Worm (Caenorhabditis elegans) whole organism, young adult: ENCODE data around the gene Y44A6C.1.

Experiments used
- B0019.2 ChIP-seq: fragments of 200-800 bp; sonication (Bioruptor generic); conservative IDR thresholded peaks from 2 replicates; pipeline ENCODE4 v1.3.6; 2022; ENCODE audit warnings: missing genetic modification reagents, missing genetic modification characterization, missing compliant biosample characterization
- B0261.1 ChIP-seq: sonication (generic microtip); optimal IDR thresholded peaks from 2 replicates; lab custom pipeline; 2016; ENCODE audit warnings: mild to moderate bottlenecking, missing genetic modification characterization, moderate library complexity, missing compliant biosample characterization
- C17E4.6 ChIP-seq: fragments of 200-800 bp; sonication (Bioruptor generic); IDR thresholded peaks from 2 replicates; pipeline ENCODE4 v1.3.6; 2022; ENCODE audit warnings: missing genetic modification reagents, missing genetic modification characterization, missing compliant biosample characterization
- F33H1.4 ChIP-seq: fragments of 200-800 bp; sonication (Bioruptor generic); IDR thresholded peaks from 2 replicates; pipeline ENCODE4 v1.3.6; 2022; ENCODE audit warnings: missing genetic modification reagents, missing genetic modification characterization, missing compliant biosample characterization
- F39B2.1 ChIP-seq: fragments of 200-800 bp; sonication (Bioruptor generic); IDR thresholded peaks from 2 replicates; pipeline ENCODE4 v1.3.6; 2022; ENCODE audit warnings: missing genetic modification reagents, missing genetic modification characterization, missing compliant biosample characterization
- F57A8.1 ChIP-seq: fragments of 200-800 bp; sonication (Bioruptor generic); optimal IDR thresholded peaks from 2 replicates; lab custom pipeline; 2018; ENCODE audit warnings: mild to moderate bottlenecking, missing genetic modification characterization, moderate library complexity, missing compliant biosample characterization
- cebp-1 ChIP-seq, 2 experiments: fragments of 200-800 bp in 1 of 2; sonication (Bioruptor generic) in 1 of 2; sonication (generic microtip) in 1 of 2; IDR thresholded peaks in 1 of 2; optimal IDR thresholded peaks in 1 of 2; 2 replicates each; pipeline versions ENCODE4 v1.3.6 to Lab custom; 2017 to 2022; ENCODE audit warnings: missing compliant biosample characterization in 2 of 2, missing genetic modification characterization in 2 of 2, mild to moderate bottlenecking in 1 of 2, missing genetic modification reagents in 1 of 2, moderate library complexity in 1 of 2
- cebp-2 ChIP-seq: fragments of 200-800 bp; sonication (Bioruptor generic); IDR thresholded peaks from 2 replicates; pipeline ENCODE4 v1.3.6; 2022; ENCODE audit warnings: missing genetic modification characterization, missing compliant biosample characterization
- ceh-91 ChIP-seq: fragments of 200-800 bp; sonication (Bioruptor generic); IDR thresholded peaks from 2 replicates; pipeline ENCODE4 v1.3.6; 2022; ENCODE audit warnings: missing genetic modification reagents, missing genetic modification characterization, missing compliant biosample characterization
- fkh-3 ChIP-seq: sonication (generic microtip); optimal IDR thresholded peaks from 2 replicates; lab custom pipeline; 2016; ENCODE audit warnings: mild to moderate bottlenecking, missing genetic modification characterization, missing compliant biosample characterization
- gei-17 ChIP-seq: fragments of 200-800 bp; sonication (Bioruptor generic); optimal IDR thresholded peaks from 2 replicates; lab custom pipeline; 2018; ENCODE audit warnings: mild to moderate bottlenecking, missing genetic modification characterization, missing compliant biosample characterization
- hlh-26 ChIP-seq: fragments of 200-800 bp; sonication (Bioruptor generic); conservative IDR thresholded peaks from 2 replicates; pipeline ENCODE4 v1.3.6; 2022; ENCODE audit warnings: missing genetic modification reagents, missing genetic modification characterization, missing compliant biosample characterization
- hrde-1 ChIP-seq: sonication (generic microtip); optimal IDR thresholded peaks from 2 replicates; lab custom pipeline; 2016; ENCODE audit warnings: missing genetic modification characterization, mild to moderate bottlenecking, missing compliant biosample characterization, moderate library complexity, missing genotype, missing genetic modification reagents, borderline replicate concordance
- lag-1 ChIP-seq: fragments of 200-800 bp; sonication (Bioruptor generic); IDR thresholded peaks from 2 replicates; pipeline ENCODE4 v1.3.6; 2022; ENCODE audit warnings: missing genetic modification reagents, missing genetic modification characterization, missing compliant biosample characterization
- lin-26 ChIP-seq: fragments of 200-800 bp; sonication (Bioruptor generic); IDR thresholded peaks from 2 replicates; pipeline ENCODE4 v1.3.6; 2022; ENCODE audit warnings: missing genetic modification reagents, missing genetic modification characterization, missing compliant biosample characterization
- lin-40 ChIP-seq: sonication (generic microtip); optimal IDR thresholded peaks from 2 replicates; lab custom pipeline; 2016; ENCODE audit warnings: missing genetic modification characterization, mild to moderate bottlenecking, missing compliant biosample characterization, missing genotype, missing genetic modification reagents
- madf-6 ChIP-seq: fragments of 200-800 bp; sonication (Bioruptor generic); IDR thresholded peaks from 2 replicates; pipeline ENCODE4 v1.3.6; 2022; ENCODE audit warnings: missing genetic modification reagents, missing genetic modification characterization, missing compliant biosample characterization
- mxl-1 ChIP-seq: sonication (generic microtip); optimal IDR thresholded peaks from 2 replicates; lab custom pipeline; 2016; ENCODE audit warnings: missing genetic modification characterization, missing compliant biosample characterization
- nfya-1 ChIP-seq: sonication (generic microtip); optimal IDR thresholded peaks from 2 replicates; lab custom pipeline; 2017; ENCODE audit warnings: antibody characterized with exemption, missing compliant biosample characterization, missing genetic modification characterization, borderline replicate concordance; ENCODE audit not compliant: insufficient read depth
- nhr-80 ChIP-seq: sonication (generic microtip); optimal IDR thresholded peaks from 2 replicates; lab custom pipeline; 2016; ENCODE audit warnings: missing genetic modification characterization, missing compliant biosample characterization
- pha-4 ChIP-seq: fragments of 150-350 bp; sonication (generic microtip); optimal IDR thresholded peaks from 2 replicates; lab custom pipeline; 2014; ENCODE audit warnings: missing biosample characterization, missing genetic modification reagents, missing genetic modification characterization
- rpc-1 ChIP-seq, 2 experiments: fragments of 150-350 bp in 1 of 2; sonication (generic microtip) in 1 of 2; optimal IDR thresholded peaks; 2 replicates each; lab custom pipeline; 2014 to 2018; ENCODE audit warnings: missing biosample characterization in 1 of 2, missing genetic modification characterization in 1 of 2, missing genetic modification reagents in 1 of 2, missing genotype in 1 of 2
- snpc-1.3 ChIP-seq: sonication (generic microtip); optimal IDR thresholded peaks from 2 replicates; lab custom pipeline; 2017; ENCODE audit warnings: missing genetic modification characterization, mild to moderate bottlenecking, missing compliant biosample characterization, antibody characterized with exemption, moderate library complexity, missing genotype, missing genetic modification reagents; ENCODE audit not compliant: insufficient read depth
- snpc-3.4 ChIP-seq: sonication (generic microtip); optimal IDR thresholded peaks from 2 replicates; lab custom pipeline; 2017; ENCODE audit warnings: missing genetic modification characterization, mild to moderate bottlenecking, missing compliant biosample characterization, antibody characterized with exemption, moderate library complexity, missing genotype, missing genetic modification reagents
- zfh-2 ChIP-seq: fragments of 200-800 bp; sonication (Bioruptor generic); conservative IDR thresholded peaks from 2 replicates; pipeline ENCODE4 v1.3.6; 2022; ENCODE audit warnings: missing genetic modification reagents, missing genetic modification characterization, missing compliant biosample characterization
- ztf-26 ChIP-seq: sonication (generic microtip); optimal IDR thresholded peaks from 2 replicates; lab custom pipeline; 2017; ENCODE audit warnings: missing genetic modification characterization, missing compliant biosample characterization

Gene Y44A6C.1

ce11 chrV:20753838-20754503, 40.3 kb downstream of the Y44A6C.1 start:
- TF ChIP-seq pha-4: peak; percentile 70
- TF ChIP-seq snpc-3.4: no peak

DNA sequence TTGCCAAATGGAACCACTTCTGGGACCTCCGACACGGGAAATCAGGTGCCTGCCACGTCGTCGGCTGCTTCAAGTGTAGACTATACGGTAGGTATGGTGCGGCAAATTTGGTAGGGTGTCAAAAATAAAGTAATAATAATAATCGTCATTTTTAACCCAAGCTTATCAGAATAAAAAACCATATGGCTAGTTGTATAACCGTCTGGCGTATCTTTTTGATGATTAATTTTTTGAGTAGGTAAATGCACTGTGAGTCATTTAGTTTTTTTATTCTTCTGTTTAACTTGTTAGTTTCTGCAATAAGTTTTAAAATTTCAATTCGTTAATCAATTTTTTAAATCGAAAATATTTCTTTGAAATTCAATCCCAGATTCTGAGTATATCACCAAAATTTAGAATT, 41.8 kb downstream of the Y44A6C.1 start:
- TF ChIP-seq cebp-1 (GFP tag; IDR thresholded peaks at IDR 0.05; lab: Robert Waterston, UW): no peak
- peak; percentile 51 for TF ChIP-seq cebp-1 (tag; optimal IDR thresholded peaks at IDR 0.05; lab: Kevin White, UChicago)
- TF ChIP-seq nhr-80 (tag; lab: Kevin White, UChicago): peak; percentile 3
- TF ChIP-seq F39B2.1 (GFP tag; lab: Robert Waterston, UW): no peak
- TF ChIP-seq, all 124 proteins: peak for 2

DNA sequence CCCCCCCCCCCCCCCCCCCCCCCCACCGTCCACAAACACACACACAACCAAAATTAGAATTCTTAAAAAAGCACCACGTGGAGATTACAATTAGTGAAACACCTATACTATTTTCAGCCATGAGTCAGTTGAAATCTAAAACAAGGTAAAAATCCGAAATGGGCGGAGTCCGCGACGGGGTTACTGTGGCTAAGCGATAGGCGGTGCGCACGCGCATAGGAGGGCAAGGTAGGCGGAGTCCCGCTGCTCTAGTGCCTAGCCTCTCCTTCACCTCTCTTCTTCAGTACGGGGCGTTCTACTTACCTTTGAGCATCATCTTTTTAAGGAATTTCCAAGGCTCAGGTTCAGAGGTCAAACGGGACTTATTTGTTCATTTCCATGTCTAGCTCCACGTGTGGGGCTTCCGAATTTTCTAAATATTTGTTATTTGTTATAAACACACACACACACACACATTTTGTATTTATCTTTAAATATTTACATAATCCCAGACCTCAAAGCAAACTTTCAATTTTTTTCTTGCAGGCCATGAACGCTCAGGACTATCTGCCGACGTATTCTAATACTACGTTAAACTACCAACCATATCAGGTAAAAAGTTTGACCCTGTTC, 42.8 kb downstream of the Y44A6C.1 start:
- TF ChIP-seq zfh-2 (GFP tag; lab: Robert Waterston, UW): peak; percentile 66
- peak; percentile 12 for TF ChIP-seq fkh-3 (tag; lab: Kevin White, UChicago)
- TF ChIP-seq pha-4: peak; percentile 95
- TF ChIP-seq nfya-1 (tag; lab: Kevin White, UChicago): no peak
- TF ChIP-seq F33H1.4: no peak
- TF ChIP-seq ztf-26: no peak

DNA sequence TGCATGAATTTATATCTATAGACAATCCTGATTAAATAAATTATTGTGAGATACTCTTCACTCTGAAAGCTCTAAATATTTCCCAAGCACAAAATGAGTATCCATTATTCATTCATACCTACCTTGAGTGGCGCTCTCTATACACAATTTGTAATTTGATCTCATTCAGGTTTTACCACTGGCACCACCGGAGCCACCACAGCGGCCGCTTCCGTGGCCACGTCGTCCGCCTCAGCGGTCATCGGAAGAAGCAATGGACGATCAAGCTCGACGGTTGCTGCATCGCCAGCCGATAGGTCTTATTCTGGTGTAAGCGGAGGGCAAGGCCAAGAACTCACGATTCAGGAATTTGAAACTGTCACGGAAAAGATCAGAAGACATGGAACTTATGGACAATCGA, 43.5 kb downstream of the Y44A6C.1 start:
- TF ChIP-seq lin-40 (tag; lab: Kevin White, UChicago) (no peak), zfh-2 (GFP tag; lab: Robert Waterston, UW) (peak; percentile 66; the same call in 1 of the 2 replicates)

DNA sequence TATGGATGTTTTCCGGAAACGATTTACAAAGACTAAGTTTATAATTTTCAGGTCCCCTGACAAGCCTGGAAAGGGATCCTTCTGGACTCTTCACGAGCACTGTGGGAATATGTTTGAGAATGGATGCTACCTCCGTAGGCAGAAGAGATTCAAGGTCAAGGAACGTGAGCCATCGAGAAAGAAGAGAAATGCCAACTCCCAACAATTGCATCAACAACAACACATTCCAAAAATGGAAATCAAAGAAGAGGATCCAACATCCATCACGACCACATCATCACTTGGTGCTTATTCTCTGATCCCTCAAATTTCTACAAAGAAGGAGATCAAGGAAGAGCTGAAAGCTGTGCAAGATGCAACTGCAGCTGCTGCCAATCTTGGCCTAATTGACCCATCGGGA, 44.4 kb downstream of the Y44A6C.1 start:
- TF ChIP-seq lin-26 (GFP tag; lab: Robert Waterston, UW) (no peak), mxl-1 (tag; lab: Kevin White, UChicago) (no peak), lag-1 (GFP tag; lab: Robert Waterston, UW) (no peak), B0261.1 (tag; lab: Kevin White, UChicago) (no peak), C17E4.6 (GFP tag; lab: Robert Waterston, UW) (no peak), cebp-2 (no peak), F33H1.4 (no peak), madf-6 (GFP tag; lab: Robert Waterston, UW) (no peak), F57A8.1 (GFP tag; lab: Kevin White, UChicago) (no peak), ceh-91 (GFP tag; lab: Robert Waterston, UW) (no peak)

DNA sequence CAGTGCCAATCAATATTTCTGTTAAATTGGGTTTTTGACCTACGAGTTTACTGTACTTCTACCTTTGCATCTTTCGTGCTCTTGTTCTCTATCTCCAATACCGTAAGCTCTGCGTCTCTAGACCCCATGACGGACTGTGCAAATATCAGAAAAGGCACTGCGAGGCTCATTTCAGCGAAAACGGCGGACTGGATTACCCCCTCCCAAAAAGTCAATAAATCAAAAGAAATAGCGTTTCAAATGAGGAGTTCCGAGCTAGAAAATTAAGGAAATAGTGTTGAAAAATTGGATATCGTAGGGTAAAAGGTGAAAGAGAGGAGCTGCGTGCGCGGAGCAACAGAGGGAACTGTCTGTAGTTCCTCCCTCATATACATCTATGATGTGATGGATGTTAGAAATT, 48.0 kb downstream of the Y44A6C.1 start:
- no peak for TF ChIP-seq F57A8.1 (GFP tag; lab: Kevin White, UChicago)
- no peak for TF ChIP-seq hrde-1 (tag; lab: Kevin White, UChicago)
- no peak for TF ChIP-seq B0019.2 (GFP tag; lab: Robert Waterston, UW)
- TF ChIP-seq rpc-1 (optimal IDR thresholded peaks at IDR 0.05; lab: Kevin White, UChicago): no peak
- TF ChIP-seq rpc-1 (tag; optimal IDR thresholded peaks at IDR 0.05; lab: Kevin White, UChicago): no peak
- no peak for TF ChIP-seq F33H1.4
- TF ChIP-seq snpc-1.3: no peak
- no peak for TF ChIP-seq hlh-26 (GFP tag; lab: Robert Waterston, UW)
- TF ChIP-seq gei-17 (GFP tag; lab: Kevin White, UChicago): no peak
